Worm (Caenorhabditis elegans) whole organism, dauer: ENCODE measurements around the gene mtre-1.

ENCODE experiments used
- unc-62 ChIP-seq: sonication (generic microtip); optimal IDR thresholded peaks from 2 replicates; lab custom pipeline; 2017; ENCODE audit warnings: missing biosample characterization, missing genetic modification reagents, missing genetic modification characterization

The mtre-1 gene

DNA sequence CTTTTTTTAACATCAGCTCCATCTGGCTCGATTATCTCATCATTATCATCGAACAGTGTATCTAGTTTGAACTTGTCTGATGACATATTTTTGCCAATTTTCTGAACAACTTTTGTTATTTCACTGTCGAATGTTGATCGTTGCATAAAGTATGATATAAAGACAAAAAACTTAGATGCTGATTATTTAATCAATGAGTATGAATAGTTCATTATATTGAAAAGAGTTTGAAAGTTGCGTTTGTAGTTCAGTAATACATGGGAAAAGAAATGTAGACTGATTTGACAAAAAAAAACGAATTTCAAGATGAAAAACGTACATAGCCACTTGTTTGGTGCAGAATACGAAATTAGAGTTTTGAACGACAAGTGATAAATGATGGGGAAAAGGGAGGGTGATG lies 27.9 kb downstream of the mtre-1 start, which contains the start of gene hda-2:
hda-2 (minus strand) TSS at position 101 of the 400 bp plus-strand sequence.
- no peak for TF ChIP-seq unc-62 (GFP tag; lab: Kevin White, UChicago)

DNA sequence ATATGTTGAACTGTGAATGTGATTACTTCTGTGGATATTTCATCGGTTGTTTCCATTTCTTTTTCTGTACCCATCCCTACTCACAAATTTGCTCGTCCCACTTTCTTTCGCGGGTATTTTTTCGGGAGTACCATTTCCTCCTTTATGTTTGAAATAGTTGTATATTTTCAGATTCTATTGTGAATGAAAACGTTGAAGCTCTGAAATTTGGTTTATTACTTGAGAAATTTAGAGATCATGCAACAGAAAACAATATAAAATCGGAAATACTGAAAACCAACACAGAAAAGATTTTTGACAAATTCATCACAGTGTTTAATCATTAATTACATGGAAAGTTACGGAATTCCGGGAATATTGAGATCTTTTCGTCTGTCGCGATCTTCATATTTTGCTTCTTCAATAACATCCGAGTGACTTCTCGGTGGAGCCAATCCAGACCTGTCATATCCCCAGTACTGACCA lies 29.8 kb downstream of the mtre-1 start:
- TF ChIP-seq unc-62 (GFP tag; lab: Kevin White, UChicago), result no peak

ce11 chrII:8017380-8017779 lies 33.0 kb downstream of the mtre-1 start, which contains the start of gene zyg-11:
zyg-11 (plus strand) TSS chrII:8017680.
- no peak for TF ChIP-seq unc-62 (GFP tag; lab: Kevin White, UChicago)

ce11 chrII:8016761-8017160 lies 33.6 kb downstream of the mtre-1 start:
- no peak for TF ChIP-seq unc-62 (GFP tag; lab: Kevin White, UChicago)

DNA sequence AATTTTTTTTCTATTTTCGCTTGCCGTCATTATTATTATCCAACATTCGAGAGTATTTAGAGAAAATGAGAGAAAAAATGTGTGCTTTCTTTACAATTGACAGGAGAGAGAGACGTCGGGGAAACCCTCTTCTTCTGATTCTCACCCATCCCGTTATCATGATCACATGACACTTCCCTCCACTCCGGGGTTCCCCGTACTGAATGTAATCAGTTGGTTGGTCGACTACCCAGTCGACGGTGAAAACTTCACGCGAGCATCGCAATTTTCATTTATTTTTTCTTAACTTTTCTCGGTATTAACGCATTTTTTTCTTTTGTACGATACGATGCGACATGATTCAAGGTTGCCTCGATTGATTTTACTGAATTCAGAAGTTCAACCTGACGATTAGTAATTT lies 34.2 kb downstream of the mtre-1 start:
- no peak for TF ChIP-seq unc-62 (GFP tag; lab: Kevin White, UChicago)

DNA sequence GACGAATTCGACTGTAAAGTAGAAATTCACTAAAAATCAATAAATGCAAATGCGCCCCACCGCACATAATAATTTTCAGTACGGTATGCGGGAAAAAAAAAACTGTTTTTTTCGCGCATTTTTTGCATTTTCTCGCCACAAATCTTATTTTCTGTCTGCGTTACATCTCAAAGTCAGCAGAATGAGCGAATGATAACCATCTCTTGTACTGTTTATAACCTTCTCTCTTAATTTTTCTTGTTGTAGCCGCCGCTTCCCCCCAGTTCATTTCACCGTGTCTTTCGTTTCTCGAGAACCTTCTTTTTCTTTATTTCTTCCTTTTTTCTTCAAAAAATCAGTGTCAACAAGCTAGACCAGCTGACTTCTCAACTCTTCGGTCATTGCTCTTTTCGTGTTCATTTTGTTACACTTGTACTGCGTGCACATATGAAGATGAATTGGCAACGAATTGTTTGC lies 34.9 kb downstream of the mtre-1 start:
- TF ChIP-seq unc-62 (GFP tag; lab: Kevin White, UChicago), result no peak

ce11 chrII:8012071-8013031 lies 38.0 kb downstream of the mtre-1 start, which contains the start of gene DH11.2:
DH11.2 (plus strand) TSS chrII:8012816.
- TF ChIP-seq unc-62 (GFP tag; lab: Kevin White, UChicago), result no peak

DNA sequence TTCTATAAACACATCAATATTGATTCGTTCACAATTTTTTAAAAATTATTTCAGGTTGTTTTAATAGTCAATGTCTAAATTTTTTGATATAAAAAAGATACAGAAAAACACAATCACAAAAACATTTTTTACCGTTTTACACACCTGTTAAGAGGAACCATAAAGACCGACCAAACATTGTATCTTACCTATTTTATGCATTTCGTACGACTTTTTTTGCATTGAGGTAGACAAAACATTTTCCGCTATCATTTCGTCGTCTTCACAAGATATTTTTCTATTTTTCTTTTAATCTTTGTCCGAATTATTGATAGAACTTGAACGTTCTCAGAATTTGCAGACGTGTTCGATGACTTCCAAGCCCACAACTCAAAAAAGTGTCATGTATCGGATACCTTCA lies 42.0 kb downstream of the mtre-1 start, which contains the start of gene glna-2:
glna-2 (plus strand) TSS at position 301 of the 400 bp plus-strand sequence.
- TF ChIP-seq unc-62 (GFP tag; lab: Kevin White, UChicago), result no peak

DNA sequence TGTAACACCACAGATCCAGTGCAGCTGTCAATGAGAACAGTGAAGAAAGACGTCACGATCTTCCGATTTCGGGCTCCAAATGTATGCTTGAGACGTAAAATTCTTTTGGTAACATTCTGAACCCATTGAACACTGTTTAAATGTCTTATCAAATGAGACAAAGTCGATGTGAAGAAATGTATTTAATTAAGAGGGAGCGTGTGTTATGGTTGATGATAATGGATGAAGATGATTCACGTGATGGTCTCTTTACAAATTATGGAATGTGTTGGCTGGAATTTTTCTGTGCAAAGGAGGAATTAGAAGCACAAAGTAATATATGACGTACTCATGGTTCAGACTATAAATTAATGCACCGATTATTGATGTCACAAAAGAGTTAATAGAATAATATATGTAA lies 43.4 kb downstream of the mtre-1 start:
- TF ChIP-seq unc-62 (GFP tag; lab: Kevin White, UChicago), result no peak

DNA sequence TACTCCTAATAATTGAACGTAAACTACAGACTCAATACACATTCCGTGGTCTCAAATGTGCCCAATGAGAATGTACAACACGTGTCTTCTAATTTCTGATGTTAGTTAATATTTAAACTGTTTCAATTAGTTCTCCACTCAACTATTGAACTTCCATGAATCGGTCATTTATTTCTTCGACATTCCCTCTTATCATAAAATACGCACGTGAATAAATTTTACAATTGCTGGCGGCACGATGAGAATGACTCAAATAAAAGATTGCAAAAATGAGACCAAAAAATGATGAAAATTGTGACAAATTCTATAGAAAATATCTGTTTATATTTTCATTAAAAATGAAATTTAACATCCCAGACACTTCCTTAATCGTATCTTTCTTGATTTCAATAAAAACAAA lies 45.6 kb downstream of the mtre-1 start:
- no peak for TF ChIP-seq unc-62 (GFP tag; lab: Kevin White, UChicago)

DNA sequence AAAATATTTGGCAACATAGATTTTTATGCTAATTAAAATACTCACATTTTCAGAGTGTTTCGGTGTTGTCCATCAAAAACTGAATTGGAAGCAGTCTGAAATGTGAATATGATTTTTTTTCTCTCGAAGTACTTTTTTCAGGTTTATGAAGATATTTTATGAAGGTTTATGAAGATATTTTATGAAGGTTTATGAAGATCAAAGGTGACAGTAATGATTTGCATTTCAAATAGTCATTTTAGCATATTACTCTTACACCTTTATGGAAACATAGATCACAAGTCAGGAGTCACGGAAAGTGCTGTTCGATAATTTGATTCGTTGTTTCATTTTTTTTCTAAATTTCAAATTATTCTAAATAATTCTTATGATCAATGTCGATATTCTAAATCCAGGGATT lies 46.2 kb downstream of the mtre-1 start, which contains the start of gene pgp-11:
pgp-11 (minus strand) TSS at position 101 of the 400 bp plus-strand sequence.
- TF ChIP-seq unc-62 (GFP tag; lab: Kevin White, UChicago), result no peak

DNA sequence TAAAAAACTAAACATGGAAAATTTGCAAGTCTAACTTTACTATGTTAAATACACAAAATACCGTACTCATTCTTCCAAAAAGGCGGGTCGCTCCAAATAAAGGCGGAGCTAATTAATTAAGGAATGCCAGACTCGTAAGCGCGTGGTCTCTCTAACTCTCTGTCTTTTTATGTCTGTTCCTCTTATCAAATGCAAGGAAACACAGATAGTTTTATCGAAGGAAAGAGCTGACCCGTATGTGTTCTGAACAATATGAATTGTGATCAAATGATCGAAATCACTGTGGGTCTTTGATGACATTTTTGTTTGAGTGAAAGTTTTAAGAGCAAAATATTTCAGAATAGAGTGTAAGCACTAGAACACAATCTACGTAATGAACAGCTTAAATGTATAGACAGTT lies 48.9 kb downstream of the mtre-1 start:
- no peak for TF ChIP-seq unc-62 (GFP tag; lab: Kevin White, UChicago)
